Fruit fly (Drosophila melanogaster): ENCODE measurements around the gene Inx2.

DNA sequence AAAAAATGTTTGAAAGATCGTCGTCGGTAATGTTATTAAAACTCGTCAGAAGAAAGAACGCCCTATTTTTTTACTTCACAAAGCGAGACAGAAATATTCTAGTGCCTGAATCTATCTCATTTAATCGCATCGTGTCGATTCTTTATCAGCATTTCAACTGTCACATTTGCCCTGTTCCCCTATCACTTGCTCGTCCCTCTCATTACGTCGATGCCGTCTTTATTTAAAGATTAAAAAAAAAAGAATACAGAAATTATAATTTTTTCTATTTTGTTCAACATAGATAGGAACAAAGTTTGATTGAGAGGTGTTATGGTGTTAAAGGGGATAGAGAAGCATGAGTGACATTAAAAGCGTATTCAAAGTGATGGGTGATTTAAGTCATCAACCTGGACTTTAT lies 10.4 kb upstream of the Inx2 start:
- TF ChIP-seq yki (optimal IDR thresholded peaks at IDR 0.05) (no peak), odd (GFP tag; optimal IDR thresholded peaks at IDR 0.05) (no peak), CG7987 (GFP tag; optimal IDR thresholded peaks at IDR 0.05) (no peak), CG6654 (GFP tag; optimal IDR thresholded peaks at IDR 0.05) (no peak), Dip3 (GFP tag; optimal IDR thresholded peaks at IDR 0.05) (no peak), CG3281 (GFP tag; optimal IDR thresholded peaks at IDR 0.05) (no peak), CG12659 (GFP tag; optimal IDR thresholded peaks at IDR 0.05) (no peak), CG2889 (GFP tag; IDR thresholded peaks at IDR 0.05) (no peak), Gug (GFP tag; IDR thresholded peaks at IDR 0.05) (no peak), CG10147 (GFP tag; optimal IDR thresholded peaks at IDR 0.05) (no peak), Dref (GFP tag; IDR thresholded peaks at IDR 0.05) (no peak), kni (GFP tag; optimal IDR thresholded peaks at IDR 0.05) (no peak)
